Fruit fly (Drosophila melanogaster) whole organism, embryonic: ENCODE measurements around the gene par-6.

Source experiments
- BtbVII ChIP-seq: fragments of 200-800 bp; sonication (Bioruptor generic); optimal IDR thresholded peaks from 3 replicates; lab custom pipeline; 2017; ENCODE audit warnings: missing biosample characterization, mild to moderate bottlenecking, missing genetic modification characterization
- C15 ChIP-seq: fragments of 200-800 bp; sonication (Bioruptor generic); IDR thresholded peaks from 3 replicates; pipeline ENCODE4 v1.3.6; 2022; ENCODE audit warnings: missing biosample characterization, missing genetic modification characterization
- CG1024 ChIP-seq: fragments of 200-800 bp; sonication (Bioruptor generic); IDR thresholded peaks from 2 replicates; pipeline ENCODE4 v1.3.6; 2022; ENCODE audit warnings: missing biosample characterization, missing genetic modification characterization
- CG10979 ChIP-seq: fragments of 200-800 bp; sonication (Bioruptor generic); optimal IDR thresholded peaks from 2 replicates; lab custom pipeline; 2018; ENCODE audit warnings: missing biosample characterization, mild to moderate bottlenecking, missing genetic modification characterization, moderate library complexity
- CG13424 ChIP-seq: fragments of 200-800 bp; sonication (Bioruptor generic); optimal IDR thresholded peaks from 2 replicates; lab custom pipeline; 2019; ENCODE audit warnings: missing biosample characterization, mild to moderate bottlenecking, missing genetic modification characterization, moderate library complexity
- CG14710 ChIP-seq: fragments of 200-800 bp; sonication (Bioruptor generic); optimal IDR thresholded peaks from 3 replicates; lab custom pipeline; 2019; ENCODE audit warnings: missing biosample characterization, mild to moderate bottlenecking, missing genetic modification characterization, moderate library complexity
- CG14860 ChIP-seq: fragments of 200-800 bp; sonication (Bioruptor generic); IDR thresholded peaks from 3 replicates; pipeline ENCODE4 v1.3.6; 2022; ENCODE audit warnings: missing biosample characterization, missing genetic modification characterization; ENCODE audit not compliant: partially characterized antibody
- CG16779 ChIP-seq: fragments of 200-800 bp; sonication (Bioruptor generic); IDR thresholded peaks from 2 replicates; pipeline ENCODE4 v1.3.6; 2022; ENCODE audit warnings: missing biosample characterization, missing genetic modification characterization
- CG17385 ChIP-seq: fragments of 200-800 bp; sonication (Bioruptor generic); optimal IDR thresholded peaks from 3 replicates; lab custom pipeline; 2018; ENCODE audit warnings: missing biosample characterization, mild to moderate bottlenecking, missing genetic modification characterization
- CG2678 ChIP-seq: fragments of 200-800 bp; sonication (Bioruptor generic); optimal IDR thresholded peaks from 3 replicates; lab custom pipeline; 2019; ENCODE audit warnings: missing biosample characterization, mild to moderate bottlenecking, missing genetic modification characterization, moderate library complexity
- CG2712 ChIP-seq: fragments of 200-800 bp; optimal IDR thresholded peaks from 3 replicates; lab custom pipeline; 2019; ENCODE audit warnings: missing biosample characterization, mild to moderate bottlenecking, missing genetic modification characterization, moderate library complexity
- CG2889 ChIP-seq: fragments of 200-800 bp; sonication (Bioruptor generic); IDR thresholded peaks from 3 replicates; pipeline ENCODE4 v1.3.6; 2022; ENCODE audit warnings: missing biosample characterization, missing genetic modification characterization
- CG3163 ChIP-seq: fragments of 200-800 bp; sonication (Bioruptor generic); optimal IDR thresholded peaks from 3 replicates; lab custom pipeline; 2016; ENCODE audit warnings: missing biosample characterization, missing genetic modification characterization
- CG4282 ChIP-seq: fragments of 200-800 bp; sonication (Bioruptor generic); optimal IDR thresholded peaks from 2 replicates; lab custom pipeline; 2016; ENCODE audit warnings: missing biosample characterization, missing genetic modification characterization
- CG4730 ChIP-seq: fragments of 200-800 bp; sonication (Bioruptor generic); IDR thresholded peaks from 2 replicates; pipeline ENCODE4 v1.3.6; 2022; ENCODE audit warnings: missing biosample characterization, missing genetic modification characterization
- CG6254 ChIP-seq: fragments of 200-800 bp; sonication (Bioruptor generic); optimal IDR thresholded peaks from 3 replicates; lab custom pipeline; 2017; ENCODE audit warnings: mild to moderate bottlenecking, missing biosample characterization, missing genetic modification reagents, missing genetic modification characterization
- CHES-1-like ChIP-seq: fragments of 200-800 bp; sonication (Bioruptor generic); optimal IDR thresholded peaks from 2 replicates; lab custom pipeline; 2016; ENCODE audit warnings: missing biosample characterization, missing genetic modification characterization
- D19B ChIP-seq: fragments of 200-800 bp; sonication (Bioruptor generic); optimal IDR thresholded peaks from 2 replicates; lab custom pipeline; 2017; ENCODE audit warnings: missing biosample characterization, mild to moderate bottlenecking, missing genetic modification characterization
- Dp ChIP-seq: fragments of 200-800 bp; sonication (Bioruptor generic); optimal IDR thresholded peaks from 2 replicates; lab custom pipeline; 2018; ENCODE audit warnings: missing biosample characterization, mild to moderate bottlenecking, missing genetic modification characterization, moderate library complexity
- HLH3B ChIP-seq: fragments of 200-800 bp; sonication (Bioruptor generic); IDR thresholded peaks from 2 replicates; pipeline ENCODE4 v1.3.6; 2022; ENCODE audit warnings: missing biosample characterization, missing genetic modification characterization
- Hand ChIP-seq: fragments of 200-800 bp; sonication (Bioruptor generic); optimal IDR thresholded peaks from 2 replicates; lab custom pipeline; 2017; ENCODE audit warnings: mild to moderate bottlenecking, missing biosample characterization, missing genetic modification reagents, missing genetic modification characterization
- Hmr ChIP-seq: fragments of 200-800 bp; sonication (Bioruptor generic); optimal IDR thresholded peaks from 3 replicates; lab custom pipeline; 2017; ENCODE audit warnings: mild to moderate bottlenecking, missing biosample characterization, missing genetic modification reagents, missing genetic modification characterization
- MESR4 ChIP-seq: fragments of 200-800 bp; sonication (Bioruptor generic); optimal IDR thresholded peaks from 2 replicates; lab custom pipeline; 2018; ENCODE audit warnings: missing biosample characterization, mild to moderate bottlenecking, missing genetic modification characterization, moderate library complexity
- Med ChIP-seq: fragments of 200-800 bp; sonication (Bioruptor generic); peaks from one replicate; lab custom pipeline; 2016; ENCODE audit warnings: missing biosample characterization, missing genetic modification characterization, mild to moderate bottlenecking, inconsistent platforms, moderate library complexity
- Myb ChIP-seq: fragments of 200-800 bp; sonication (Bioruptor generic); optimal IDR thresholded peaks from 2 replicates; lab custom pipeline; 2016; ENCODE audit warnings: missing biosample characterization, missing genetic modification characterization
- Nf-YB ChIP-seq: fragments of 200-800 bp; sonication (Bioruptor generic); optimal IDR thresholded peaks from 3 replicates; lab custom pipeline; 2019; ENCODE audit warnings: missing biosample characterization, mild to moderate bottlenecking, missing genetic modification characterization, moderate library complexity
- Oaz ChIP-seq: fragments of 200-800 bp; sonication (Bioruptor generic); IDR thresholded peaks from 2 replicates; pipeline ENCODE4 v1.3.6; 2022; ENCODE audit warnings: missing biosample characterization, missing genetic modification characterization
- Oli ChIP-seq: fragments of 200-800 bp; sonication (Bioruptor generic); optimal IDR thresholded peaks from 2 replicates; lab custom pipeline; 2018; ENCODE audit warnings: missing biosample characterization, mild to moderate bottlenecking, missing genetic modification characterization, moderate library complexity
- Optix ChIP-seq: fragments of 200-800 bp; sonication (Bioruptor generic); IDR thresholded peaks from 3 replicates; pipeline ENCODE4 v1.3.6; 2022; ENCODE audit warnings: missing biosample characterization, missing genetic modification characterization
- Ptx1 ChIP-seq: fragments of 200-800 bp; sonication (Bioruptor generic); IDR thresholded peaks from 2 replicates; pipeline ENCODE4 v1.3.6; 2022; ENCODE audit warnings: missing biosample characterization, missing genetic modification characterization
- Sox102F ChIP-seq: fragments of 200-800 bp; sonication (Bioruptor generic); optimal IDR thresholded peaks from 2 replicates; lab custom pipeline; 2018; ENCODE audit warnings: missing biosample characterization, mild to moderate bottlenecking, missing genetic modification characterization, moderate library complexity
- Vsx1 ChIP-seq: fragments of 200-800 bp; sonication (Bioruptor generic); optimal IDR thresholded peaks from 2 replicates; lab custom pipeline; 2017; ENCODE audit warnings: missing biosample characterization, mild to moderate bottlenecking, missing genetic modification characterization, missing genetic modification reagents
- amos ChIP-seq: fragments of 200-800 bp; sonication (Bioruptor generic); IDR thresholded peaks from 2 replicates; pipeline ENCODE4 v1.3.6; 2022; ENCODE audit warnings: missing biosample characterization, missing genetic modification characterization; ENCODE audit not compliant: partially characterized antibody
- ash1 ChIP-seq: fragments of 200-800 bp; sonication (Bioruptor generic); optimal IDR thresholded peaks from 2 replicates; lab custom pipeline; 2018; ENCODE audit warnings: missing biosample characterization, mild to moderate bottlenecking, missing genetic modification characterization
- az2 ChIP-seq: fragments of 200-800 bp; sonication (Bioruptor generic); optimal IDR thresholded peaks from 3 replicates; lab custom pipeline; 2016; ENCODE audit warnings: missing biosample characterization, missing genetic modification characterization
- br ChIP-seq: fragments of >200 bp; optimal IDR thresholded peaks from 2 replicates; lab custom pipeline; 2017
- chinmo ChIP-seq: fragments of 200-800 bp; sonication (Bioruptor generic); IDR thresholded peaks from 4 replicates; pipeline ENCODE4 v1.3.6; 2022; ENCODE audit warnings: missing biosample characterization, missing genetic modification characterization; ENCODE audit not compliant: partially characterized antibody
- dpn ChIP-seq, 2 experiments: fragments of 200-800 bp; sonication (Bioruptor generic); optimal IDR thresholded peaks; 3 replicates each; lab custom pipeline; 2016; ENCODE audit warnings: missing biosample characterization in 2 of 2, missing genetic modification characterization in 2 of 2
- fd3F ChIP-seq: fragments of 200-800 bp; sonication (Bioruptor generic); optimal IDR thresholded peaks from 2 replicates; lab custom pipeline; 2018; ENCODE audit warnings: missing biosample characterization, mild to moderate bottlenecking, missing genetic modification characterization, moderate library complexity
- fu2 ChIP-seq: fragments of 200-800 bp; sonication (Bioruptor generic); optimal IDR thresholded peaks from 2 replicates; lab custom pipeline; 2016; ENCODE audit warnings: missing biosample characterization, missing genetic modification characterization
- her ChIP-seq: fragments of 200-800 bp; sonication (Bioruptor generic); optimal IDR thresholded peaks from 2 replicates; lab custom pipeline; 2016; ENCODE audit warnings: missing biosample characterization, missing genetic modification characterization
- insv ChIP-seq, 2 experiments: fragments of 200-800 bp; sonication (Bioruptor generic); optimal IDR thresholded peaks; 3 replicates each; lab custom pipeline; 2016 to 2018; ENCODE audit warnings: missing biosample characterization in 2 of 2, missing genetic modification characterization in 2 of 2
- kah ChIP-seq: fragments of 200-800 bp; sonication (Bioruptor generic); optimal IDR thresholded peaks from 2 replicates; lab custom pipeline; 2018; ENCODE audit warnings: missing biosample characterization, mild to moderate bottlenecking, missing genetic modification characterization
- knrl ChIP-seq: fragments of 200-800 bp; sonication (Bioruptor generic); IDR thresholded peaks from 3 replicates; pipeline ENCODE4 v1.3.6; 2022; ENCODE audit warnings: missing biosample characterization, missing genetic modification characterization; ENCODE audit not compliant: partially characterized antibody
- nom ChIP-seq: fragments of 200-800 bp; sonication (Bioruptor generic); optimal IDR thresholded peaks from 2 replicates; lab custom pipeline; 2017; ENCODE audit warnings: missing biosample characterization, missing genetic modification characterization, mild to moderate bottlenecking, moderate library complexity, missing genetic modification reagents
- peb ChIP-seq: fragments of 200-800 bp; sonication (Bioruptor generic); IDR thresholded peaks from 2 replicates; pipeline ENCODE4 v1.3.6; 2022; ENCODE audit warnings: missing biosample characterization, missing genetic modification characterization
- psq ChIP-seq: fragments of 200-800 bp; sonication (Bioruptor generic); optimal IDR thresholded peaks from 2 replicates; lab custom pipeline; 2017; ENCODE audit warnings: missing biosample characterization, missing genetic modification characterization
- scrt ChIP-seq: fragments of 200-800 bp; sonication (Bioruptor generic); optimal IDR thresholded peaks from 2 replicates; lab custom pipeline; 2018; ENCODE audit warnings: missing biosample characterization, mild to moderate bottlenecking, missing genetic modification characterization, moderate library complexity
- stc ChIP-seq: fragments of 200-800 bp; sonication (Bioruptor generic); IDR thresholded peaks from 2 replicates; pipeline ENCODE4 v1.3.6; 2022; ENCODE audit warnings: missing biosample characterization, missing genetic modification characterization
- wek ChIP-seq: fragments of 200-800 bp; sonication (Bioruptor generic); optimal IDR thresholded peaks from 3 replicates; lab custom pipeline; 2018; ENCODE audit warnings: missing biosample characterization, mild to moderate bottlenecking, missing genetic modification characterization, moderate library complexity

The par-6 gene

dm6 chrX:17694873-17695446 is 8.2 kb upstream of the par-6 start (continued):
- TF ChIP-seq Optix (no peak), amos (GFP tag; lab: Robert Waterston, UW) (no peak), CG13424 (tag; lab: Kevin White, UChicago) (peak; percentile 55), ash1 (GFP tag; lab: Kevin White, UChicago) (no peak), CG14860 (GFP tag; lab: Robert Waterston, UW) (no peak), her (GFP tag; lab: Kevin White, UChicago) (no peak), CG4282 (GFP tag; lab: Kevin White, UChicago) (no peak), CG14710 (tag; lab: Kevin White, UChicago) (peak; percentile 13), Myb (GFP tag; lab: Kevin White, UChicago) (no peak), Nf-YB (GFP tag; lab: Kevin White, UChicago) (no peak), fu2 (GFP tag; lab: Kevin White, UChicago) (no peak), Oaz (GFP tag; lab: Robert Waterston, UW) (no peak), Sox102F (GFP tag; lab: Kevin White, UChicago) (peak; percentile 15), CG1024 (GFP tag; lab: Robert Waterston, UW) (no peak), MESR4 (GFP tag; lab: Kevin White, UChicago) (no peak), CHES-1-like (GFP tag; lab: Kevin White, UChicago) (no peak), D19B (GFP tag; lab: Kevin White, UChicago) (peak; percentile 6), C15 (no peak), CG2889 (no peak), fd3F (GFP tag; lab: Kevin White, UChicago) (no peak), CG4730 (GFP tag; lab: Robert Waterston, UW) (no peak), CG3163 (GFP tag; lab: Kevin White, UChicago) (no peak), HLH3B (GFP tag; lab: Robert Waterston, UW) (no peak), wek (GFP tag; lab: Kevin White, UChicago) (no peak)

dm6 chrX:17695641-17696040 is 7.5 kb upstream of the par-6 start:
- TF ChIP-seq Oli (tag; lab: Kevin White, UChicago), result no peak
- TF ChIP-seq CG2678, result no peak
- TF ChIP-seq dpn (GFP tag; optimal IDR thresholded peaks at IDR 0.05; lab: Kevin White, UChicago), result no peak
- no peak for TF ChIP-seq psq (GFP tag; lab: Kevin White, UChicago)
- peak; percentile 38 for TF ChIP-seq Med (GFP tag; lab: Kevin White, UChicago)
- peak; percentile 37 for TF ChIP-seq Vsx1
- no peak for TF ChIP-seq scrt (GFP tag; lab: Kevin White, UChicago)
- TF ChIP-seq Hmr (GFP tag; lab: Kevin White, UChicago), result no peak
- no peak for TF ChIP-seq CG16779
- no peak for TF ChIP-seq Sox102F (GFP tag; lab: Kevin White, UChicago)
- no peak for TF ChIP-seq Hand (GFP tag; lab: Kevin White, UChicago)
- no peak for TF ChIP-seq CG6254 (GFP tag; lab: Kevin White, UChicago)
- TF ChIP-seq kah (GFP tag; lab: Kevin White, UChicago), result no peak
- TF ChIP-seq chinmo (GFP tag; lab: Robert Waterston, UW), result 0 out of 4 replicates have a peak, but pooled peaks have one; percentile 41
- no peak for TF ChIP-seq CG17385 (GFP tag; lab: Kevin White, UChicago)
- no peak for TF ChIP-seq BtbVII (GFP tag; lab: Kevin White, UChicago)
- peak; percentile 4 for TF ChIP-seq CG2712 (tag; lab: Kevin White, UChicago)
- TF ChIP-seq Dp (GFP tag; lab: Kevin White, UChicago), result no peak
- no peak for TF ChIP-seq knrl (GFP tag; lab: Robert Waterston, UW)
- no peak for TF ChIP-seq az2 (GFP tag; lab: Kevin White, UChicago)
- peak in 1 of 2 experiments; percentile 36 for TF ChIP-seq insv (GFP tag; optimal IDR thresholded peaks at IDR 0.05; lab: Kevin White, UChicago)
- peak; percentile 99 for TF ChIP-seq CG10979 (tag; lab: Kevin White, UChicago)
- no peak for TF ChIP-seq nom
- no peak for TF ChIP-seq br (lab: Kevin White, UChicago)
- no peak for TF ChIP-seq peb (GFP tag; lab: Robert Waterston, UW)
- no peak for TF ChIP-seq Ptx1 (GFP tag; lab: Robert Waterston, UW)
- TF ChIP-seq stc (GFP tag; lab: Robert Waterston, UW), result no peak
